Worm (Caenorhabditis elegans) whole organism, late embryonic: ENCODE results near the gene Y58A7A.2.

Experiments
- C08G9.2 ChIP-seq: sonication (generic microtip); optimal IDR thresholded peaks from 2 replicates; lab custom pipeline; 2016; ENCODE audit warnings: mild to moderate bottlenecking, missing genetic modification characterization, moderate library complexity, missing compliant biosample characterization
- C38D4.7 ChIP-seq: fragments of 200-800 bp; sonication (Bioruptor generic); optimal IDR thresholded peaks from 2 replicates; lab custom pipeline; 2018; ENCODE audit warnings: mild to moderate bottlenecking, missing genetic modification characterization, moderate library complexity, missing compliant biosample characterization
- F13H6.1 ChIP-seq: sonication (generic microtip); optimal IDR thresholded peaks from 2 replicates; lab custom pipeline; 2016; ENCODE audit warnings: missing genetic modification characterization, missing compliant biosample characterization
- K02D7.2 ChIP-seq: sonication (generic microtip); optimal IDR thresholded peaks from 2 replicates; lab custom pipeline; 2017; ENCODE audit warnings: mild to moderate bottlenecking, missing genetic modification characterization, missing compliant biosample characterization
- K09A11.1 ChIP-seq: sonication (generic microtip); optimal IDR thresholded peaks from 2 replicates; lab custom pipeline; 2017; ENCODE audit warnings: antibody characterized with exemption, mild to moderate bottlenecking, missing genetic modification characterization, missing compliant biosample characterization; ENCODE audit not compliant: insufficient read depth
- T23F11.4 ChIP-seq: fragments of 200-800 bp; sonication (Bioruptor generic); optimal IDR thresholded peaks from 2 replicates; lab custom pipeline; 2018; ENCODE audit warnings: mild to moderate bottlenecking, missing genetic modification characterization, missing compliant biosample characterization
- ceh-14 ChIP-seq: sonication (generic microtip); optimal IDR thresholded peaks from 2 replicates; lab custom pipeline; 2016; ENCODE audit warnings: missing genotype, missing genetic modification characterization, missing compliant biosample characterization
- ceh-22 ChIP-seq: sonication (generic microtip); optimal IDR thresholded peaks from 2 replicates; lab custom pipeline; 2017; ENCODE audit warnings: missing biosample characterization, missing genetic modification characterization
- ceh-24 ChIP-seq: sonication (generic microtip); optimal IDR thresholded peaks from 2 replicates; lab custom pipeline; 2016; ENCODE audit warnings: mild to moderate bottlenecking, missing genetic modification characterization, missing compliant biosample characterization
- ceh-31 ChIP-seq: sonication (generic microtip); optimal IDR thresholded peaks from 2 replicates; lab custom pipeline; 2016; ENCODE audit warnings: missing genetic modification characterization, missing compliant biosample characterization
- ceh-34 ChIP-seq: sonication (generic microtip); optimal IDR thresholded peaks from 2 replicates; lab custom pipeline; 2016; ENCODE audit warnings: mild to moderate bottlenecking, missing genetic modification characterization, missing compliant biosample characterization
- ceh-45 ChIP-seq: fragments of 200-800 bp; sonication (Bioruptor generic); IDR thresholded peaks from 2 replicates; pipeline ENCODE4 v1.3.6; 2022; ENCODE audit warnings: missing genetic modification reagents, missing genetic modification characterization, missing compliant biosample characterization
- ceh-48 ChIP-seq: sonication (generic microtip); optimal IDR thresholded peaks from 2 replicates; lab custom pipeline; 2016; ENCODE audit warnings: missing genetic modification characterization, inconsistent platforms, missing compliant biosample characterization
- ceh-9 ChIP-seq: sonication (generic microtip); optimal IDR thresholded peaks from 2 replicates; lab custom pipeline; 2016; ENCODE audit warnings: mild to moderate bottlenecking, missing genetic modification characterization, inconsistent platforms, missing compliant biosample characterization
- dmd-4 ChIP-seq: sonication (generic microtip); optimal IDR thresholded peaks from 2 replicates; lab custom pipeline; 2016; ENCODE audit warnings: borderline replicate concordance, missing genetic modification characterization, missing compliant biosample characterization
- elt-2 ChIP-seq: sonication (generic microtip); optimal IDR thresholded peaks from 2 replicates; lab custom pipeline; 2016; ENCODE audit warnings: missing genetic modification reagents, missing genetic modification characterization, missing compliant biosample characterization
- elt-4 ChIP-seq: sonication (generic microtip); optimal IDR thresholded peaks from 2 replicates; lab custom pipeline; 2016; ENCODE audit warnings: missing genetic modification characterization, missing compliant biosample characterization
- eyg-1 ChIP-seq: sonication (generic microtip); optimal IDR thresholded peaks from 2 replicates; lab custom pipeline; 2016; ENCODE audit warnings: missing genotype, missing genetic modification characterization, missing compliant biosample characterization
- fkh-6 ChIP-seq: sonication (generic microtip); optimal IDR thresholded peaks from 2 replicates; lab custom pipeline; 2016; ENCODE audit warnings: missing genetic modification characterization, missing compliant biosample characterization
- gmeb-2 ChIP-seq: sonication (generic microtip); optimal IDR thresholded peaks from 2 replicates; lab custom pipeline; 2016; ENCODE audit warnings: missing genetic modification characterization, inconsistent platforms, missing compliant biosample characterization
- hlh-13 ChIP-seq: fragments of 200-800 bp; sonication (Bioruptor generic); optimal IDR thresholded peaks from 2 replicates; lab custom pipeline; 2018; ENCODE audit warnings: mild to moderate bottlenecking, missing genetic modification characterization, missing compliant biosample characterization
- hlh-15 ChIP-seq: sonication (generic microtip); optimal IDR thresholded peaks from 2 replicates; lab custom pipeline; 2016; ENCODE audit warnings: missing genetic modification characterization, missing compliant biosample characterization
- hlh-30 ChIP-seq: sonication (generic microtip); optimal IDR thresholded peaks from 2 replicates; lab custom pipeline; 2017; ENCODE audit warnings: antibody characterized with exemption, missing genetic modification characterization, missing compliant biosample characterization; ENCODE audit not compliant: insufficient read depth
- hlh-8 ChIP-seq: sonication (generic microtip); optimal IDR thresholded peaks from 2 replicates; lab custom pipeline; 2016; ENCODE audit warnings: missing genotype, missing genetic modification characterization, missing compliant biosample characterization
- lin-11 ChIP-seq: fragments of 200-800 bp; sonication (Bioruptor generic); optimal IDR thresholded peaks from 2 replicates; lab custom pipeline; 2018; ENCODE audit warnings: mild to moderate bottlenecking, missing genetic modification characterization, missing compliant biosample characterization
- madf-2 ChIP-seq: sonication (generic microtip); optimal IDR thresholded peaks from 2 replicates; lab custom pipeline; 2017; ENCODE audit warnings: missing genetic modification characterization, missing compliant biosample characterization
- mec-3 ChIP-seq: sonication (generic microtip); optimal IDR thresholded peaks from 2 replicates; lab custom pipeline; 2016; ENCODE audit warnings: borderline replicate concordance, missing genetic modification characterization, missing compliant biosample characterization
- nhr-11 ChIP-seq: fragments of 150-350 bp; optimal IDR thresholded peaks from 2 replicates; lab custom pipeline; 2014; ENCODE audit warnings: missing biosample characterization, missing genetic modification characterization
- odd-2 ChIP-seq: sonication (generic microtip); optimal IDR thresholded peaks from 2 replicates; lab custom pipeline; 2017; ENCODE audit warnings: antibody characterized with exemption, mild to moderate bottlenecking, missing genetic modification characterization, missing compliant biosample characterization
- pat-9 ChIP-seq: fragments of 200-800 bp; sonication (Bioruptor generic); optimal IDR thresholded peaks from 2 replicates; lab custom pipeline; 2018; ENCODE audit warnings: mild to moderate bottlenecking, missing genetic modification characterization, moderate library complexity, missing compliant biosample characterization
- pha-2 ChIP-seq: sonication (generic microtip); optimal IDR thresholded peaks from 2 replicates; lab custom pipeline; 2017; ENCODE audit warnings: mild to moderate bottlenecking, missing genetic modification characterization, missing compliant biosample characterization
- pha-4 ChIP-seq: fragments of 150-350 bp; optimal IDR thresholded peaks from 2 replicates; lab custom pipeline; 2018; ENCODE audit warnings: missing biosample characterization, missing genetic modification reagents, missing genetic modification characterization
- ref-2 ChIP-seq: sonication (generic microtip); optimal IDR thresholded peaks from 2 replicates; lab custom pipeline; 2016; ENCODE audit warnings: missing genetic modification characterization, missing compliant biosample characterization
- rnt-1 ChIP-seq: sonication (generic microtip); optimal IDR thresholded peaks from 2 replicates; lab custom pipeline; 2016; ENCODE audit warnings: missing genetic modification characterization, missing compliant biosample characterization
- sdc-2 ChIP-seq: sonication (generic microtip); optimal IDR thresholded peaks from 2 replicates; lab custom pipeline; 2016; ENCODE audit warnings: missing genotype, missing genetic modification characterization, missing compliant biosample characterization
- tbx-2 ChIP-seq: sonication (generic microtip); optimal IDR thresholded peaks from 2 replicates; lab custom pipeline; 2016; ENCODE audit warnings: missing genetic modification characterization, missing compliant biosample characterization
- tbx-7 ChIP-seq: sonication (generic microtip); optimal IDR thresholded peaks from 2 replicates; lab custom pipeline; 2016; ENCODE audit warnings: missing genotype, missing genetic modification characterization, missing compliant biosample characterization
- ttx-3 ChIP-seq: sonication (generic microtip); optimal IDR thresholded peaks from 2 replicates; lab custom pipeline; 2016; ENCODE audit warnings: missing genetic modification reagents, missing genetic modification characterization, missing compliant biosample characterization
- unc-42 ChIP-seq: sonication (generic microtip); optimal IDR thresholded peaks from 2 replicates; lab custom pipeline; 2016; ENCODE audit warnings: missing genotype, missing genetic modification characterization, missing compliant biosample characterization
- unc-55 ChIP-seq: sonication (generic microtip); optimal IDR thresholded peaks from 2 replicates; lab custom pipeline; 2017; ENCODE audit warnings: missing biosample characterization, missing genetic modification reagents, missing genetic modification characterization
- unc-86 ChIP-seq: sonication (generic microtip); optimal IDR thresholded peaks from 2 replicates; lab custom pipeline; 2016; ENCODE audit warnings: missing genetic modification characterization, missing compliant biosample characterization
- zip-5 ChIP-seq: sonication (generic microtip); optimal IDR thresholded peaks from 2 replicates; lab custom pipeline; 2016; ENCODE audit warnings: missing genetic modification characterization, missing compliant biosample characterization

Y58A7A.2 gene

DNA sequence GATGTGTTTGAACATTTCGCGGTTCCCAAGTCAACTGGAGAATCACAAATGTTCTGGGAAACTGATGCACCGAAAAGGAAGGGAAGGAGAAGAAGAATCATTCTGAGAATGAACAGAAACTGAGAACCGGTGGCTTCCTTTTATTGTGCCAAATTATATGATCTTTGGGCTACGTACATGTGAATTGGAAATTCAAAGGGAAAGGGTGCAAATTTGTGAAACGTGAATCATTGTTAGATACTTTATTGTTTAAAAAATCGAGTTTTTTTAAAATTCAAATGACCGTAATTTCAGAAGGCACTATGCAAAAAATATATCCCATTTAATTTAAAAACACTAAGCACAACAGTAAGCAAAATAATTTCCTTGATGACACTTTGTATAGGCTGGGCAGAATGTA, 36.9 kb downstream of the Y58A7A.2 start, which contains the start of gene K11D12.6:
TSS of gene K11D12.6 (minus strand) at position 101 of the 400 bp plus-strand sequence.
- TF ChIP-seq gmeb-2 (tag; lab: Kevin White, UChicago) (no peak), ceh-31 (tag; lab: Kevin White, UChicago) (no peak)
- TF ChIP-seq, all 69 proteins: peak for 0

DNA sequence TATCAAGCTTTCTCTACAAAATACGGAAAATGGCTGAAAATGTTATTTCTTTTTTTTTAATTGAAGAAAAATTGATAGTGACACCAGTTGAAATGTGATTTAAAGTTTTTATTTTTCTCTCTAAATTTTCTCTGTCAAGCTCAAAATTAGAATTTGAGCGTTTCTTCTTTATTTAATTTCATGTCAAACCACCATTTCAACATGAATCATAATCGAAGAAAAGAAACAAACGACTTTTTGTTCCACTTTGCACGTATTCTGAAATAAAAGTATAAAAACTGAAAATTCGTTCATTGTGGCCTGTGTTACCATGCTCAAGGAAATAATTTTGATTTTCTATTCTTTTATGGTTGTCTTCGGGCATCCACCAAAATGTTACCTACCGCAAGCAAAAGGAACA, 38.9 kb downstream of the Y58A7A.2 start, which contains the start of gene K11D12.13:
TSS of gene K11D12.13 (plus strand) at position 301 of the 400 bp plus-strand sequence.
- TF ChIP-seq ceh-14: no peak
- TF ChIP-seq hlh-30: no peak
- no peak for TF ChIP-seq ceh-45 (GFP tag; lab: Robert Waterston, UW)
- TF ChIP-seq C38D4.7 (GFP tag; lab: Kevin White, UChicago): no peak
- TF ChIP-seq K02D7.2 (tag; lab: Kevin White, UChicago): no peak
- no peak for TF ChIP-seq pha-4 (tag; lab: Kevin White, UChicago)
- no peak for TF ChIP-seq C08G9.2 (tag; lab: Kevin White, UChicago)
- no peak for TF ChIP-seq elt-4 (tag; lab: Kevin White, UChicago)
- no peak for TF ChIP-seq madf-2
- no peak for TF ChIP-seq F13H6.1 (tag; lab: Kevin White, UChicago)
- TF ChIP-seq mec-3: no peak
- no peak for TF ChIP-seq hlh-13 (GFP tag; lab: Kevin White, UChicago)
- no peak for TF ChIP-seq ceh-22 (tag; lab: Kevin White, UChicago)
- TF ChIP-seq tbx-2: no peak
- TF ChIP-seq tbx-7 (tag; lab: Kevin White, UChicago): no peak
- no peak for TF ChIP-seq fkh-6 (tag; lab: Kevin White, UChicago)
- no peak for TF ChIP-seq lin-11
- TF ChIP-seq ceh-9: no peak
- TF ChIP-seq, all 69 proteins: peak for 0

- TF ChIP-seq fkh-6 (tag; lab: Kevin White, UChicago) (no peak), ceh-24 (tag; lab: Kevin White, UChicago) (no peak)
Observed at ce11 chrV:5032176-5032575, 39.8 kb downstream of the Y58A7A.2 start.

- TF ChIP-seq ceh-14 (no peak), hlh-15 (tag; lab: Kevin White, UChicago) (no peak), rnt-1 (tag; lab: Kevin White, UChicago) (no peak), gmeb-2 (tag; lab: Kevin White, UChicago) (no peak), dmd-4 (no peak), nhr-11 (tag; lab: Kevin White, UChicago) (no peak), ref-2 (tag; lab: Kevin White, UChicago) (no peak), ceh-48 (tag; lab: Kevin White, UChicago) (no peak), elt-2 (no peak), T23F11.4 (GFP tag; lab: Kevin White, UChicago) (no peak)
Observed at ce11 chrV:5031764-5032163, 40.2 kb downstream of the Y58A7A.2 start.

DNA sequence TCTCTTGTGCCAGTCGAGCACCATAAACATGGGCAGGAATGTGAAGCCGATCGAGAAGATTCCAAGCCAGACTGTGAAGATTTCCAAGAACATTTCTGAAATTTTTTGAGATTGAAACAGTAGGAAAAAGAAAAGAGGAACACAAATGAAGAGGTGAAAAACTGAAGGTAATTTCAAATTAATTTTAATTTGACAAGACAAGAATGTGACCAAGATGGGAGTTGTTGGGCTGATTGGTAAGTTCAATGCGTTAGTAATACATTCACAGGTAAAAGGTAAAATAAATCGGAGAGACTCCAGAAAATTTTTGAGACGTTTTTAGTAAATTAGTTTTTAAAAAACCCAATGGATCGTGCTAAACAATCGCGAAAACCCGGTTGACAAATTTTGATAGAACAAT, 41.3 kb downstream of the Y58A7A.2 start, which contains the start of gene swt-7:
TSS of gene swt-7 (minus strand) at position 101 of the 400 bp plus-strand sequence.
- no peak for TF ChIP-seq eyg-1 (tag; lab: Kevin White, UChicago)
- no peak for TF ChIP-seq pha-2
- no peak for TF ChIP-seq hlh-30
- no peak for TF ChIP-seq sdc-2
- no peak for TF ChIP-seq odd-2 (tag; lab: Kevin White, UChicago)
- TF ChIP-seq unc-42 (tag; lab: Kevin White, UChicago): no peak
- no peak for TF ChIP-seq C08G9.2 (tag; lab: Kevin White, UChicago)
- no peak for TF ChIP-seq unc-86 (tag; lab: Kevin White, UChicago)
- no peak for TF ChIP-seq C38D4.7 (GFP tag; lab: Kevin White, UChicago)
- no peak for TF ChIP-seq tbx-2
- no peak for TF ChIP-seq zip-5 (tag; lab: Kevin White, UChicago)
- TF ChIP-seq unc-55: no peak
- no peak for TF ChIP-seq hlh-8 (tag; lab: Kevin White, UChicago)
- no peak for TF ChIP-seq pat-9 (tag; lab: Kevin White, UChicago)
- no peak for TF ChIP-seq ttx-3 (tag; lab: Kevin White, UChicago)
- no peak for TF ChIP-seq ceh-34 (tag; lab: Kevin White, UChicago)
- no peak for TF ChIP-seq K09A11.1 (tag; lab: Kevin White, UChicago)
- TF ChIP-seq, all 69 proteins: peak for 0
